Worm (Caenorhabditis elegans) whole organism, L4 larva: Measurements from ENCODE around the gene nhr-19.

Source experiments
- F44E2.7 ChIP-seq: fragments of 200-800 bp; sonication (Bioruptor generic); IDR thresholded peaks from 2 replicates; pipeline ENCODE4 v2.1.2; 2022; ENCODE audit warnings: missing genetic modification characterization, missing compliant biosample characterization
- R02D3.7 ChIP-seq: fragments of 150-350 bp; sonication (generic microtip); optimal IDR thresholded peaks from 3 replicates; lab custom pipeline; 2014; ENCODE audit warnings: missing biosample characterization, missing genetic modification characterization
- T26A8.4 ChIP-seq: fragments of 200-800 bp; sonication (Bioruptor generic); IDR thresholded peaks from 2 replicates; pipeline ENCODE4 v1.3.6; 2022; ENCODE audit warnings: missing genetic modification characterization, missing compliant biosample characterization
- Y75B8A.6 ChIP-seq: fragments of 200-800 bp; sonication (Bioruptor generic); IDR thresholded peaks from 2 replicates; pipeline ENCODE4 v1.3.6; 2022; ENCODE audit warnings: missing genetic modification reagents, missing genetic modification characterization, missing compliant biosample characterization
- ZK546.5 ChIP-seq, 2 experiments: sonication (generic microtip); optimal IDR thresholded peaks; 2 replicates each; lab custom pipeline; 2017; ENCODE audit warnings: missing biosample characterization in 2 of 2, missing genetic modification characterization in 2 of 2
- aly-2 ChIP-seq: sonication (generic microtip); optimal IDR thresholded peaks from 2 replicates; lab custom pipeline; 2018; ENCODE audit warnings: missing biosample characterization, missing genetic modification characterization
- ceh-20 ChIP-seq: fragments of 200-800 bp; sonication (Bioruptor generic); IDR thresholded peaks from 2 replicates; pipeline ENCODE4 v1.3.6; 2022; ENCODE audit warnings: missing genetic modification reagents, missing genetic modification characterization, missing compliant biosample characterization
- ceh-28 ChIP-seq: fragments of 150-350 bp; optimal IDR thresholded peaks from 2 replicates; lab custom pipeline; 2014; ENCODE audit warnings: missing biosample characterization, missing genetic modification reagents, missing genetic modification characterization
- ces-1 ChIP-seq: fragments of 150-350 bp; sonication (generic microtip); optimal IDR thresholded peaks from 4 replicates; lab custom pipeline; 2014; ENCODE audit warnings: missing biosample characterization, missing genetic modification reagents, missing genetic modification characterization
- cey-2 ChIP-seq: sonication (generic microtip); optimal IDR thresholded peaks from 3 replicates; lab custom pipeline; 2017; ENCODE audit warnings: missing genetic modification characterization, mild to moderate bottlenecking, missing compliant biosample characterization, antibody characterized with exemption, borderline replicate concordance; ENCODE audit not compliant: insufficient read depth
- daf-12 ChIP-seq: fragments of 150-350 bp; optimal IDR thresholded peaks from 2 replicates; lab custom pipeline; 2014; ENCODE audit warnings: missing biosample characterization, missing genetic modification reagents, missing genetic modification characterization
- dmd-8 ChIP-seq: fragments of 200-800 bp; sonication (Bioruptor generic); IDR thresholded peaks from 2 replicates; pipeline ENCODE4 v1.3.6; 2022; ENCODE audit warnings: missing genetic modification characterization, missing compliant biosample characterization
- dpl-1 ChIP-seq: fragments of 150-350 bp; optimal IDR thresholded peaks from 2 replicates; lab custom pipeline; 2014; ENCODE audit warnings: missing biosample characterization, missing genetic modification reagents, missing genetic modification characterization
- duxl-1 ChIP-seq: sonication (generic microtip); optimal IDR thresholded peaks from 2 replicates; lab custom pipeline; 2016; ENCODE audit warnings: mild to moderate bottlenecking, missing genetic modification characterization, moderate library complexity, missing compliant biosample characterization; ENCODE audit not compliant: poor library complexity
- dve-1 ChIP-seq: sonication (generic microtip); optimal IDR thresholded peaks from 2 replicates; lab custom pipeline; 2017; ENCODE audit warnings: antibody characterized with exemption, mild to moderate bottlenecking, missing genetic modification characterization, missing compliant biosample characterization; ENCODE audit not compliant: insufficient read depth
- hif-1 ChIP-seq, 2 experiments: sonication (generic microtip); optimal IDR thresholded peaks; 2 replicates each; lab custom pipeline; 2016 to 2017; ENCODE audit warnings: missing compliant biosample characterization in 2 of 2, missing genetic modification characterization in 2 of 2, missing genetic modification reagents in 2 of 2, missing genotype in 2 of 2, mild to moderate bottlenecking in 1 of 2
- hlh-11 ChIP-seq: fragments of 200-800 bp; sonication (Bioruptor generic); optimal IDR thresholded peaks from 2 replicates; lab custom pipeline; 2018; ENCODE audit warnings: mild to moderate bottlenecking, missing genetic modification characterization, missing compliant biosample characterization
- hmg-1.1 ChIP-seq: fragments of 200-800 bp; sonication (Bioruptor generic); IDR thresholded peaks from 2 replicates; pipeline ENCODE4 v1.3.6; 2022; ENCODE audit warnings: missing genetic modification reagents, missing genetic modification characterization, missing compliant biosample characterization
- lin-15B ChIP-seq: fragments of 150-350 bp; sonication (generic microtip); optimal IDR thresholded peaks from 3 replicates; lab custom pipeline; 2014; ENCODE audit warnings: missing biosample characterization, missing genetic modification characterization
- lir-3 ChIP-seq: sonication (generic microtip); optimal IDR thresholded peaks from 2 replicates; lab custom pipeline; 2016; ENCODE audit warnings: mild to moderate bottlenecking, missing genetic modification characterization, missing compliant biosample characterization
- mdt-29 ChIP-seq: fragments of 200-800 bp; sonication (Bioruptor generic); IDR thresholded peaks from 2 replicates; pipeline ENCODE4 v1.3.6; 2022; ENCODE audit warnings: missing genetic modification reagents, missing genetic modification characterization, missing compliant biosample characterization
- mes-2 ChIP-seq: sonication (generic microtip); optimal IDR thresholded peaks from 2 replicates; lab custom pipeline; 2016; ENCODE audit warnings: missing genotype, mild to moderate bottlenecking, missing genetic modification characterization, missing compliant biosample characterization; ENCODE audit not compliant: poor library complexity, severe bottlenecking
- mxl-3 ChIP-seq: fragments of 200-800 bp; sonication (Bioruptor generic); optimal IDR thresholded peaks from 2 replicates; lab custom pipeline; 2018; ENCODE audit warnings: mild to moderate bottlenecking, missing genetic modification characterization, missing compliant biosample characterization
- nhr-102 ChIP-seq: sonication (generic microtip); optimal IDR thresholded peaks from 2 replicates; lab custom pipeline; 2016; ENCODE audit warnings: mild to moderate bottlenecking, missing genetic modification characterization, moderate library complexity, missing compliant biosample characterization
- nhr-11 ChIP-seq: fragments of 150-350 bp; optimal IDR thresholded peaks from 2 replicates; lab custom pipeline; 2014; ENCODE audit warnings: missing biosample characterization, missing genetic modification characterization
- nhr-111 ChIP-seq: fragments of 200-800 bp; sonication (Bioruptor generic); optimal IDR thresholded peaks from 2 replicates; lab custom pipeline; 2018; ENCODE audit warnings: mild to moderate bottlenecking, missing genetic modification characterization, missing compliant biosample characterization
- nhr-237 ChIP-seq: sonication (generic microtip); optimal IDR thresholded peaks from 2 replicates; lab custom pipeline; 2017; ENCODE audit warnings: missing biosample characterization, missing genetic modification characterization
- nhr-25 ChIP-seq: sonication (generic microtip); optimal IDR thresholded peaks from 2 replicates; lab custom pipeline; 2017; ENCODE audit warnings: missing genetic modification characterization, mild to moderate bottlenecking, missing compliant biosample characterization, antibody characterized with exemption, moderate library complexity, borderline replicate concordance; ENCODE audit not compliant: insufficient read depth
- nhr-42 ChIP-seq: fragments of 200-800 bp; sonication (Bioruptor generic); IDR thresholded peaks from 2 replicates; pipeline ENCODE4 v1.3.6; 2022; ENCODE audit warnings: missing genetic modification characterization, missing compliant biosample characterization
- nhr-48 ChIP-seq: sonication (generic microtip); optimal IDR thresholded peaks from 2 replicates; lab custom pipeline; 2016; ENCODE audit warnings: mild to moderate bottlenecking, missing genetic modification characterization, missing compliant biosample characterization
- pha-4 ChIP-seq, 2 experiments: fragments of 150-350 bp in 1 of 2; fragments of 200-800 bp in 1 of 2; sonication (Bioruptor generic) in 1 of 2; IDR thresholded peaks in 1 of 2; optimal IDR thresholded peaks in 1 of 2; 2 replicates each; pipeline versions ENCODE4 v1.3.6 to Lab custom; 2014 to 2022; ENCODE audit warnings: missing genetic modification characterization in 2 of 2, missing genetic modification reagents in 2 of 2, missing biosample characterization in 1 of 2, missing compliant biosample characterization in 1 of 2
- pqm-1 ChIP-seq: sonication (generic microtip); optimal IDR thresholded peaks from 2 replicates; lab custom pipeline; 2017; ENCODE audit warnings: missing biosample characterization, missing genetic modification characterization
- skn-1 ChIP-seq: fragments of 150-350 bp; optimal IDR thresholded peaks from 2 replicates; lab custom pipeline; 2014; ENCODE audit warnings: missing biosample characterization, missing genetic modification characterization
- unc-62 ChIP-seq, 3 experiments: fragments of 150-350 bp in 1 of 3; sonication (generic microtip); optimal IDR thresholded peaks in 2 of 3; peaks in 1 of 3; 1 replicate in 1 of 3; 2 replicates in 2 of 3; lab custom pipeline; 2014 to 2017; ENCODE audit warnings: missing biosample characterization in 3 of 3, missing genetic modification characterization in 3 of 3, missing genetic modification reagents in 3 of 3, missing genotype in 1 of 3

The nhr-19 gene

ce11 chrII:9617039-9617901, 11.9 kb upstream of the nhr-19 start, which contains the start of gene hal-3 (continued):
- TF ChIP-seq nhr-102 (tag; lab: Kevin White, UChicago): peak; percentile 18
- peak; percentile 67 for TF ChIP-seq ceh-28
- TF ChIP-seq nhr-237 (tag; lab: Kevin White, UChicago): peak; percentile 10
- TF ChIP-seq hlh-11 (tag; lab: Kevin White, UChicago): peak; percentile 17
- TF ChIP-seq dmd-8 (GFP tag; lab: Robert Waterston, UW): 0 out of 2 replicates have a peak, but pooled peaks have one; percentile 14
- peak; percentile 39; the same call in 1 of the 2 replicates for TF ChIP-seq T26A8.4 (GFP tag; lab: Robert Waterston, UW)
- peak; percentile 39; the same call in 1 of the 2 replicates for TF ChIP-seq mdt-29 (GFP tag; lab: Robert Waterston, UW)
- no peak for TF ChIP-seq pqm-1 (tag; lab: Kevin White, UChicago)
- TF ChIP-seq hmg-1.1 (GFP tag; lab: Robert Waterston, UW): peak; percentile 14; the same call in 1 of the 2 replicates

ce11 chrII:9614728-9615127, 9.4 kb upstream of the nhr-19 start, which contains the start of gene hlh-6:
Gene hlh-6, minus strand, starts transcription at chrII:9614828.
- TF ChIP-seq dpl-1 (no peak), nhr-42 (GFP tag; lab: Robert Waterston, UW) (no peak), unc-62 (GFP tag; optimal IDR thresholded peaks at IDR 0.05 in 1 of 2; lab: Kevin White, UChicago) (no peak), unc-62 (tag; optimal IDR thresholded peaks at IDR 0.05; lab: Kevin White, UChicago) (no peak), pha-4 (GFP tag; IDR thresholded peaks at IDR 0.05; lab: Robert Waterston, UW) (no peak), pha-4 (tag; optimal IDR thresholded peaks at IDR 0.05; lab: Kevin White, UChicago) (no peak), aly-2 (tag; lab: Kevin White, UChicago) (no peak), dmd-8 (GFP tag; lab: Robert Waterston, UW) (no peak), mdt-29 (GFP tag; lab: Robert Waterston, UW) (no peak), hlh-11 (tag; lab: Kevin White, UChicago) (no peak), ceh-20 (GFP tag; lab: Robert Waterston, UW) (no peak), lin-15B (tag; lab: Kevin White, UChicago) (no peak), Y75B8A.6 (GFP tag; lab: Robert Waterston, UW) (no peak), nhr-48 (tag; lab: Kevin White, UChicago) (no peak)

- TF ChIP-seq ces-1 (no peak), nhr-11 (no peak), ZK546.5 (tag; optimal IDR thresholded peaks at IDR 0.05; lab: Kevin White, UChicago) (no peak), nhr-25 (tag; lab: Kevin White, UChicago) (no peak), mxl-3 (GFP tag; lab: Kevin White, UChicago) (no peak), cey-2 (tag; lab: Kevin White, UChicago) (no peak), nhr-111 (GFP tag; lab: Kevin White, UChicago) (no peak), lir-3 (tag; lab: Kevin White, UChicago) (no peak), F44E2.7 (GFP tag; lab: Robert Waterston, UW) (no peak), R02D3.7 (tag; lab: Kevin White, UChicago) (no peak), skn-1 (tag; lab: Kevin White, UChicago) (no peak), nhr-102 (tag; lab: Kevin White, UChicago) (no peak), mes-2 (tag; lab: Kevin White, UChicago) (no peak), daf-12 (tag; lab: Kevin White, UChicago) (no peak), hmg-1.1 (GFP tag; lab: Robert Waterston, UW) (no peak), duxl-1 (tag; lab: Kevin White, UChicago) (no peak), hif-1 (tag; optimal IDR thresholded peaks at IDR 0.05; lab: Kevin White, UChicago) (no peak), lin-15B (tag; lab: Kevin White, UChicago) (no peak), dve-1 (tag; lab: Kevin White, UChicago) (no peak)
Measured at ce11 chrII:9611347-9611923, 6.1 kb upstream of the nhr-19 start, which contains the start of the genes T15H9.5 and T15H9.4. Gene T15H9.5, minus strand, starts transcription at chrII:9611447. Gene T15H9.4, plus strand, starts transcription at chrII:9611873.
